Fruit fly (Drosophila melanogaster) S2 (cell line): ENCODE results near the gene CG32554.

Experiments used
- CG8478 ChIP-seq: fragments of >200 bp; optimal IDR thresholded peaks from 2 replicates; lab custom pipeline; 2018
- CTCF ChIP-seq, 2 experiments: fragments of >200 bp; optimal IDR thresholded peaks; 2 replicates each; lab custom pipeline; 2018

CG32554 gene

dm6 chrX:17879211-17879897, 26.9 kb upstream of the CG32554 start:
- TF ChIP-seq CTCF (optimal IDR thresholded peaks at IDR 0.05; lab: Kevin White, UChicago) = no peak
- no peak for TF ChIP-seq CG8478 (lab: Kevin White, UChicago)

- TF ChIP-seq CTCF (optimal IDR thresholded peaks at IDR 0.05; lab: Kevin White, UChicago) (no peak), CG8478 (lab: Kevin White, UChicago) (no peak)
Measured at dm6 chrX:17878632-17879033, 26.1 kb upstream of the CG32554 start.

DNA sequence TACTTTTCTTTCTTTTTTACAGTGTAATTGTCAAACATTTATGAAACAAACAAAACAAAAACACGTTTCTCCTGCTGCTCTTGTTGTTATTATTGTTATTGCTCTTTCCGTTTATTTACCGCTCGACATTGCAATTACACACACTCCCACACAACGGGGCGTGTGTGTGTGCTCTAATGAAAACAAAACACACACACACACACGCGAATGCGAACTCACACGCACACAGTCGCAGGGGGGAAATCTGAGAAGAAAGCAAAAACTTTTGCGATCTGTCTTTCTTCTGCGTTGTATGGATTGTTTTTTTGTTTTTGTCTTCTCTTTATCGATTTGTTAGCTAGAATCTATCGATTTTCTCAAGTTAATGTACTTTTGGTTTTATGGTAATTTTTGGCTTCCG, 25.5 kb upstream of the CG32554 start:
- TF ChIP-seq CG8478 (lab: Kevin White, UChicago) (no peak), CTCF (optimal IDR thresholded peaks at IDR 0.05; lab: Kevin White, UChicago) (no peak)

- TF ChIP-seq CTCF (optimal IDR thresholded peaks at IDR 0.05; lab: Kevin White, UChicago) (no peak), CG8478 (lab: Kevin White, UChicago) (no peak)
Measured at dm6 chrX:17876518-17876917, 24.0 kb upstream of the CG32554 start.

DNA sequence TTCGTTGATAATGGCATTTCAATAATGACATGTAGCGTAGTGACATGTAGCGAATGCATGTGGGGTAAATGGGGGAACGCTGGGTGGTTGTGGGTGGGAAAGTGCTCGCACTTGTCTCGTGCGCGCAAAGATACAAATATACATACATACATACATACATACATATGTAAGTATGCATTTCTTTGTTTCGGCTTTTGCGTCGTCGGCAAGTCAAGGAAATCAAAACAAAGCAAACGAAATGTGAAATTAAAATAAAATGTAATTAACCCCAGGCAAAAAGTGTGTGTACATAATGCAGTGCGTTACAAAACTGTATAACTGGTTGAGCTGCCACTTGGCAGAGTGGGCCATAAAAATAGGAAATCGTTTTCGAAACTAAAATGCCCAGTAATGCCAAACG, 23.2 kb upstream of the CG32554 start:
- TF ChIP-seq CTCF (optimal IDR thresholded peaks at IDR 0.05; lab: Kevin White, UChicago) (no peak), CG8478 (lab: Kevin White, UChicago) (no peak)

- TF ChIP-seq CG8478 (lab: Kevin White, UChicago) (no peak), CTCF (optimal IDR thresholded peaks at IDR 0.05; lab: Kevin White, UChicago) (no peak)
Measured at dm6 chrX:17875014-17875589, 22.6 kb upstream of the CG32554 start.

DNA sequence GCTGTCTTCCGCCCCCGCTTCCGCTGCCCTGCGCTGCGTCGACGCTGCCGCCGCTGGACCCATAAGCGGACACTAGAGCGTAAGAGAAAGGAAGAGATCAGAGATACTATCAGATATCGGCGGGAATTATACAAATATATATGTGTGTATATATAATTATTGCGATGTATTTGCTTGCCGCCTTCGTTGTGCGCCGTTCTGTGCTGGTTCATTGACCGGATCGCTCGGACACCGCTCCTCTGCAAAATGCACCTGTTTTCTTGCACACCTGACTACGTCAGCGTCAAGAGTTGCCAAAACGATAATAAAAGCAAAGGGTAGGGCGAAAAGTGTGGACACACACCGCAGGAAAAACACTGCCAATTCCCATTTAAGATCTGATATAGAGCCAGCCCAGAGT, 20.8 kb upstream of the CG32554 start:
- TF ChIP-seq CG8478 (lab: Kevin White, UChicago) (no peak), CTCF (optimal IDR thresholded peaks at IDR 0.05; lab: Kevin White, UChicago) (no peak)

DNA sequence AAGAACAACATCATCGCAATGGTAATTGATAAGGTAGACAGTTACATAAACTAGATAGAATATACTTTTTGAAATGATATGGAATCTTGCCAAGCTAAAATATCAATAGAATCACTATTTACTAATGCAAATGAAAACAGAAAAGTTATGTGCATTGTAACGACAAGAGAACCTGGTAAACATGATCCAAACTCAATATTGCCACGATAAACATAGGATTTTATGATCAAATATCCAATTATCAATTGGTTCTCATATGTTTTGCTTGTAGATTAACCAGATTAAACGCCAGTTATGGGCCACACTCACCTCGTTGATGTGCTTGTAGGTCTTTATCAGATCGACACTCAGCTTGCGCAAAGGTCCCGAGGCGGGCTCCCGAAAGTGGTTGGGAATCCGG, 19.8 kb upstream of the CG32554 start:
- TF ChIP-seq CTCF (optimal IDR thresholded peaks at IDR 0.05; lab: Kevin White, UChicago) = no peak
- TF ChIP-seq CG8478 (lab: Kevin White, UChicago) = no peak

- TF ChIP-seq CG8478 (lab: Kevin White, UChicago) (no peak), CTCF (optimal IDR thresholded peaks at IDR 0.05; lab: Kevin White, UChicago) (peak in 1 of 2 experiments; percentile 65)
Measured at dm6 chrX:17870614-17871394, 18.3 kb upstream of the CG32554 start.

DNA sequence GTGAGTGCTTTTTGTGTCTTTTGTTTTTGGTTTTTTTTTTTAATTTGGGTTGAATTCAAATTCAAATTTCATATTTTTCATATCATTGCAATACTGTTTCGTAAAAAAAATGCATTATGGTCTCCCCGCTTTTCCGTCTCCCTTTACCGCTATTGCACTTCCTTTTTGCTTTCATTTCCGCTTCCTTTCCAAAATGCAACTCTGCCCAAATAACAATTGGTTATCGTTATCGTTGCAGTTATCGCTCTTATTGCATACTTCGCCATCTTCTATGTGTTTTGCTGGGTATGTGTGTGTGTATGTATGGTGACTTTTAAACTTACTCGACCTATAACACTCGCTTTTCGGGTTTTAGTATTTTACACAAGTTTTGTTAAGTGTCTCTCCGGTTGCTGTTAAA, 12.6 kb upstream of the CG32554 start:
- TF ChIP-seq CTCF (optimal IDR thresholded peaks at IDR 0.05; lab: Kevin White, UChicago) (no peak), CG8478 (lab: Kevin White, UChicago) (no peak)

DNA sequence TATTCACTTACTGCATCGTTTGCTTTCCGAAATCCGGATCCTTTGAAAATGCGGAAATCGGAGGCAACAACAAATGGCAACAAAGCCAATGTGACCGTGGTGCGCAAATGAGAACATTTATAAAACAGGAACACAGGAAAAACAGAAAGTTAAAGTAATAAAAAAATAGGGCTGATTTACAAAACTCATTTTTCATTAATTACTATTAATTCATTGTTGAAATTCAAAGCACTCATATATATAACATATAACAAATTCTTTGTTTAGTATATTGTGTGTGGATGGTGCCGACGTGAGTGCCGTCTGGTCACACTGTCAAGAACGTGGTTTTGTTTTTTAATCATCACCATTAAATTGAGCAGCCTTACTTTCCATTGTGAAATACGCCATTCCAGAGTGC, 8.2 kb upstream of the CG32554 start, which contains the start of the genes Arp8 and CG6769:
Arp8 (minus strand) TSS at position 90 of the 400 bp plus-strand sequence.
CG6769 (plus strand) TSS at position 292 of the 400 bp plus-strand sequence.
- TF ChIP-seq CTCF (optimal IDR thresholded peaks at IDR 0.05; lab: Kevin White, UChicago) (no peak), CG8478 (lab: Kevin White, UChicago) (no peak)

dm6 chrX:17857809-17858208, 5.3 kb upstream of the CG32554 start:
- no peak for TF ChIP-seq CG8478 (lab: Kevin White, UChicago)
- no peak for TF ChIP-seq CTCF (optimal IDR thresholded peaks at IDR 0.05; lab: Kevin White, UChicago)

dm6 chrX:17856458-17857277, 4.2 kb upstream of the CG32554 start, which contains the start of gene Srx:
Srx (plus strand) TSS chrX:17856974.
- TF ChIP-seq CTCF (optimal IDR thresholded peaks at IDR 0.05; lab: Kevin White, UChicago) (no peak), CG8478 (lab: Kevin White, UChicago) (no peak)

DNA sequence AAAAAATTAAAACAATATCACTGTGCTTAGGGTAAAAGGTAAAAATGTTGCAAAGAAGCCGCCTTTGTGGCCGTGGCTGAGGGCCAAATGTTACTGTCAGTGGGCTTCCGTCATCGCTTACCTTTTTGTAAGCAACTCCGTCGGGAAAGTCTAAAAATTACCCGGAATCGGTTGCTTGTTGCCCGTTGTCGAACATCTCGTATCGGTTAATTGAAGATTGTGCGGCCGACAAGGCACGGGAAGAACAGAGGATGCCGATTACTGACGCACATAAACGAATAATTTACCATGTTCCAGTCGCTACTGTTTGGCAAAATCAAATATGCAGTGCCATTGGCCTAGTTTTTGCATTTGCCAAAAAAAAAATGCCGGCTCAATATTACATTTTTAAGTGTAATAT, 3.5 kb upstream of the CG32554 start, which contains the start of gene Mco4:
Mco4 (minus strand) TSS at position 101 of the 400 bp plus-strand sequence.
- TF ChIP-seq CTCF (optimal IDR thresholded peaks at IDR 0.05; lab: Kevin White, UChicago) = no peak
- no peak for TF ChIP-seq CG8478 (lab: Kevin White, UChicago)
